Worm (Caenorhabditis elegans) whole organism, young adult: ENCODE results near the gene grl-13.

ENCODE experiments used
- B0019.2 ChIP-seq: fragments of 200-800 bp; sonication (Bioruptor generic); conservative IDR thresholded peaks from 2 replicates; pipeline ENCODE4 v1.3.6; 2022; ENCODE audit warnings: missing genetic modification reagents, missing genetic modification characterization, missing compliant biosample characterization
- B0336.3 ChIP-seq: fragments of 200-800 bp; sonication (Bioruptor generic); IDR thresholded peaks from 2 replicates; pipeline ENCODE4 v1.3.6; 2022; ENCODE audit warnings: missing genetic modification characterization, missing compliant biosample characterization
- C06A6.2 ChIP-seq: fragments of 200-800 bp; sonication (Bioruptor generic); conservative IDR thresholded peaks from 2 replicates; pipeline ENCODE4 v1.3.6; 2022; ENCODE audit warnings: missing genetic modification characterization, missing compliant biosample characterization
- D2030.7 ChIP-seq: fragments of 200-800 bp; sonication (Bioruptor generic); IDR thresholded peaks from 2 replicates; pipeline ENCODE4 v1.3.6; 2022; ENCODE audit warnings: missing genetic modification reagents, missing genetic modification characterization, missing compliant biosample characterization
- F22D6.2 ChIP-seq: sonication (generic microtip); optimal IDR thresholded peaks from 2 replicates; lab custom pipeline; 2016; ENCODE audit warnings: mild to moderate bottlenecking, missing genetic modification characterization, missing compliant biosample characterization
- F33H1.4 ChIP-seq: fragments of 200-800 bp; sonication (Bioruptor generic); IDR thresholded peaks from 2 replicates; pipeline ENCODE4 v1.3.6; 2022; ENCODE audit warnings: missing genetic modification reagents, missing genetic modification characterization, missing compliant biosample characterization
- F37B4.10 ChIP-seq: fragments of 200-800 bp; sonication (Bioruptor generic); IDR thresholded peaks from 2 replicates; pipeline ENCODE4 v1.3.6; 2022; ENCODE audit warnings: missing genetic modification characterization, missing compliant biosample characterization
- F39B2.1 ChIP-seq: fragments of 200-800 bp; sonication (Bioruptor generic); IDR thresholded peaks from 2 replicates; pipeline ENCODE4 v1.3.6; 2022; ENCODE audit warnings: missing genetic modification reagents, missing genetic modification characterization, missing compliant biosample characterization
- F52B5.7 ChIP-seq: sonication (generic microtip); optimal IDR thresholded peaks from 2 replicates; lab custom pipeline; 2016; ENCODE audit warnings: mild to moderate bottlenecking, missing genetic modification characterization, missing compliant biosample characterization
- K11D2.4 ChIP-seq: fragments of 200-800 bp; sonication (Bioruptor generic); IDR thresholded peaks from 2 replicates; pipeline ENCODE4 v1.3.6; 2022; ENCODE audit warnings: missing genetic modification reagents, missing genetic modification characterization, missing compliant biosample characterization
- K12H6.12 ChIP-seq: fragments of 200-800 bp; sonication (Bioruptor generic); optimal IDR thresholded peaks from 2 replicates; lab custom pipeline; 2018; ENCODE audit warnings: mild to moderate bottlenecking, missing genetic modification characterization, missing compliant biosample characterization
- Y95B8A.8 ChIP-seq: fragments of 200-800 bp; sonication (Bioruptor generic); IDR thresholded peaks from 2 replicates; pipeline ENCODE4 v1.3.6; 2022; ENCODE audit warnings: missing genetic modification reagents, missing genetic modification characterization, missing compliant biosample characterization
- aptf-2 ChIP-seq: fragments of 200-800 bp; sonication (Bioruptor generic); conservative IDR thresholded peaks from 2 replicates; pipeline ENCODE4 v1.3.6; 2022; ENCODE audit warnings: missing genetic modification reagents, missing genetic modification characterization, missing compliant biosample characterization
- aptf-3 ChIP-seq: fragments of 200-800 bp; sonication (Bioruptor generic); IDR thresholded peaks from 2 replicates; pipeline ENCODE4 v1.3.6; 2022; ENCODE audit warnings: missing genetic modification characterization, missing compliant biosample characterization
- attf-5 ChIP-seq: fragments of 200-800 bp; sonication (Bioruptor generic); optimal IDR thresholded peaks from 2 replicates; lab custom pipeline; 2018; ENCODE audit warnings: mild to moderate bottlenecking, missing genetic modification characterization, missing compliant biosample characterization
- attf-6 ChIP-seq: fragments of 200-800 bp; sonication (Bioruptor generic); IDR thresholded peaks from 2 replicates; pipeline ENCODE4 v1.3.6; 2022; ENCODE audit warnings: missing genetic modification reagents, missing genetic modification characterization, missing compliant biosample characterization
- bed-1 ChIP-seq: fragments of 200-800 bp; sonication (Bioruptor generic); IDR thresholded peaks from 2 replicates; pipeline ENCODE4 v1.3.6; 2022; ENCODE audit warnings: missing genetic modification reagents, missing genetic modification characterization, missing compliant biosample characterization
- cebp-2 ChIP-seq: fragments of 200-800 bp; sonication (Bioruptor generic); IDR thresholded peaks from 2 replicates; pipeline ENCODE4 v1.3.6; 2022; ENCODE audit warnings: missing genetic modification characterization, missing compliant biosample characterization
- ceh-79 ChIP-seq: sonication (generic microtip); optimal IDR thresholded peaks from 2 replicates; lab custom pipeline; 2017; ENCODE audit warnings: mild to moderate bottlenecking, missing genetic modification characterization, missing compliant biosample characterization
- ceh-91 ChIP-seq: fragments of 200-800 bp; sonication (Bioruptor generic); IDR thresholded peaks from 2 replicates; pipeline ENCODE4 v1.3.6; 2022; ENCODE audit warnings: missing genetic modification reagents, missing genetic modification characterization, missing compliant biosample characterization
- dpl-1 ChIP-seq: fragments of 150-350 bp; optimal IDR thresholded peaks from 2 replicates; lab custom pipeline; 2014; ENCODE audit warnings: missing biosample characterization, missing genetic modification reagents, missing genetic modification characterization
- efl-1 ChIP-seq: fragments of 150-350 bp; optimal IDR thresholded peaks from 2 replicates; lab custom pipeline; 2014; ENCODE audit warnings: missing biosample characterization, missing genetic modification reagents, missing genetic modification characterization
- ekl-4 ChIP-seq: fragments of 200-800 bp; sonication (Bioruptor generic); IDR thresholded peaks from 2 replicates; pipeline ENCODE4 v1.3.6; 2022; ENCODE audit warnings: missing genetic modification reagents, missing genetic modification characterization, missing compliant biosample characterization
- gei-17 ChIP-seq: fragments of 200-800 bp; sonication (Bioruptor generic); optimal IDR thresholded peaks from 2 replicates; lab custom pipeline; 2018; ENCODE audit warnings: mild to moderate bottlenecking, missing genetic modification characterization, missing compliant biosample characterization
- hrde-1 ChIP-seq: sonication (generic microtip); optimal IDR thresholded peaks from 2 replicates; lab custom pipeline; 2016; ENCODE audit warnings: missing genetic modification characterization, mild to moderate bottlenecking, missing compliant biosample characterization, moderate library complexity, missing genotype, missing genetic modification reagents, borderline replicate concordance
- lag-1 ChIP-seq: fragments of 200-800 bp; sonication (Bioruptor generic); IDR thresholded peaks from 2 replicates; pipeline ENCODE4 v1.3.6; 2022; ENCODE audit warnings: missing genetic modification reagents, missing genetic modification characterization, missing compliant biosample characterization
- lin-26 ChIP-seq: fragments of 200-800 bp; sonication (Bioruptor generic); IDR thresholded peaks from 2 replicates; pipeline ENCODE4 v1.3.6; 2022; ENCODE audit warnings: missing genetic modification reagents, missing genetic modification characterization, missing compliant biosample characterization
- lir-1 ChIP-seq: fragments of 200-800 bp; sonication (Bioruptor generic); conservative IDR thresholded peaks from 2 replicates; pipeline ENCODE4 v1.3.6; 2022; ENCODE audit warnings: missing genetic modification reagents, missing genetic modification characterization, missing compliant biosample characterization
- lsl-1 ChIP-seq: fragments of 200-800 bp; sonication (Bioruptor generic); optimal IDR thresholded peaks from 2 replicates; lab custom pipeline; 2018; ENCODE audit warnings: mild to moderate bottlenecking, missing genetic modification characterization, moderate library complexity, missing compliant biosample characterization
- madf-6 ChIP-seq: fragments of 200-800 bp; sonication (Bioruptor generic); IDR thresholded peaks from 2 replicates; pipeline ENCODE4 v1.3.6; 2022; ENCODE audit warnings: missing genetic modification reagents, missing genetic modification characterization, missing compliant biosample characterization
- mes-4 ChIP-seq: sonication (generic microtip); optimal IDR thresholded peaks from 2 replicates; lab custom pipeline; 2016; ENCODE audit warnings: missing genotype, missing genetic modification characterization, missing compliant biosample characterization
- nfya-1 ChIP-seq: sonication (generic microtip); optimal IDR thresholded peaks from 2 replicates; lab custom pipeline; 2017; ENCODE audit warnings: antibody characterized with exemption, missing compliant biosample characterization, missing genetic modification characterization, borderline replicate concordance; ENCODE audit not compliant: insufficient read depth
- nhr-120 ChIP-seq: fragments of 200-800 bp; sonication (Bioruptor generic); IDR thresholded peaks from 2 replicates; pipeline ENCODE4 v1.3.6; 2022; ENCODE audit warnings: missing genetic modification characterization, missing compliant biosample characterization
- nhr-27 ChIP-seq: fragments of 200-800 bp; sonication (Bioruptor generic); optimal IDR thresholded peaks from 2 replicates; lab custom pipeline; 2018; ENCODE audit warnings: mild to moderate bottlenecking, missing genetic modification characterization, moderate library complexity, missing compliant biosample characterization
- nhr-90 ChIP-seq: sonication (generic microtip); optimal IDR thresholded peaks from 2 replicates; lab custom pipeline; 2016; ENCODE audit warnings: missing genotype, mild to moderate bottlenecking, missing genetic modification characterization, missing compliant biosample characterization
- pbrm-1 ChIP-seq: fragments of 200-800 bp; sonication (Bioruptor generic); IDR thresholded peaks from 2 replicates; pipeline ENCODE4 v1.3.6; 2022; ENCODE audit warnings: missing genetic modification reagents, missing genetic modification characterization, missing compliant biosample characterization
- pha-4 ChIP-seq: fragments of 150-350 bp; sonication (generic microtip); optimal IDR thresholded peaks from 2 replicates; lab custom pipeline; 2014; ENCODE audit warnings: missing biosample characterization, missing genetic modification reagents, missing genetic modification characterization
- repo-1 ChIP-seq: sonication (generic microtip); optimal IDR thresholded peaks from 2 replicates; lab custom pipeline; 2017; ENCODE audit warnings: mild to moderate bottlenecking, missing genetic modification characterization, missing compliant biosample characterization
- sea-2 ChIP-seq: fragments of 200-800 bp; sonication (Bioruptor generic); IDR thresholded peaks from 2 replicates; pipeline ENCODE4 v1.3.6; 2022; ENCODE audit warnings: missing genetic modification characterization, missing compliant biosample characterization
- snpc-1.1 ChIP-seq: sonication (generic microtip); optimal IDR thresholded peaks from 2 replicates; lab custom pipeline; 2017; ENCODE audit warnings: missing genetic modification characterization, mild to moderate bottlenecking, missing compliant biosample characterization, antibody characterized with exemption, moderate library complexity, missing genotype, missing genetic modification reagents; ENCODE audit not compliant: insufficient read depth
- snpc-3.4 ChIP-seq: sonication (generic microtip); optimal IDR thresholded peaks from 2 replicates; lab custom pipeline; 2017; ENCODE audit warnings: missing genetic modification characterization, mild to moderate bottlenecking, missing compliant biosample characterization, antibody characterized with exemption, moderate library complexity, missing genotype, missing genetic modification reagents
- somi-1 ChIP-seq: fragments of 200-800 bp; sonication (Bioruptor generic); optimal IDR thresholded peaks from 2 replicates; lab custom pipeline; 2018; ENCODE audit warnings: mild to moderate bottlenecking, missing genetic modification characterization, missing compliant biosample characterization
- tlf-1 ChIP-seq: fragments of 200-800 bp; sonication (Bioruptor generic); optimal IDR thresholded peaks from 2 replicates; lab custom pipeline; 2018; ENCODE audit warnings: mild to moderate bottlenecking, missing genetic modification characterization, missing compliant biosample characterization
- ztf-3 ChIP-seq: fragments of 200-800 bp; sonication (Bioruptor generic); optimal IDR thresholded peaks from 2 replicates; lab custom pipeline; 2018; ENCODE audit warnings: mild to moderate bottlenecking, missing genetic modification characterization, missing compliant biosample characterization

grl-13 gene

ce11 chrV:4364517-4364916, at the start of gene grl-13:
Gene grl-13 (minus strand): TSS chrV:4364617.
- TF ChIP-seq lin-26 (no peak), gei-17 (no peak), somi-1 (GFP tag; lab: Kevin White, UChicago) (no peak), bed-1 (GFP tag; lab: Robert Waterston, UW) (no peak), K12H6.12 (tag; lab: Kevin White, UChicago) (no peak), pbrm-1 (GFP tag; lab: Robert Waterston, UW) (no peak), sea-2 (no peak), F33H1.4 (GFP tag; lab: Robert Waterston, UW) (no peak), F22D6.2 (tag; lab: Kevin White, UChicago) (no peak), ekl-4 (GFP tag; lab: Robert Waterston, UW) (no peak), tlf-1 (GFP tag; lab: Kevin White, UChicago) (no peak), lsl-1 (no peak), attf-6 (no peak), nhr-27 (no peak)

DNA sequence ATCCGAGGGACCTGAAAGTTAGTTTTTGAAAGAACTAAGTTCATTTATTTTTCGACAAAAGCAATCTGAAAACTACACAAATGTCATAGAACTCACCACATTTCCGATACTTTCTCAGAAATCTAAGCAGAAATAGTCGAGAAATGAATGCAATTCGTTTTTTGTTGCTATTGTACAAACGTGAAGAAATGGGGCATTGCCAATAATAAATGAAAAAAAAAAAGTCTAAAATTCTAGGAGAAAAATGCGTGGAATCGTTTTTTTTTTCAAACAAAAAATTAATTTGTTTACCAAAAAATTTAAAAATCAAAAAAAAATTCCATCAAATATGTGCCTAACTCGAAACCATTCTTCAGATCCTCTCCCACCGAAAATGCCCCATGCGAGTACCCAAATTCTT, 47.3 kb upstream of the grl-13 start, which contains the start of gene Y47D7A.17:
Y47D7A.17 (minus strand) TSS at position 101 of the 400 bp plus-strand sequence.
- TF ChIP-seq ceh-79 (no peak), snpc-3.4 (no peak), madf-6 (no peak), tlf-1 (GFP tag; lab: Kevin White, UChicago) (no peak)

DNA sequence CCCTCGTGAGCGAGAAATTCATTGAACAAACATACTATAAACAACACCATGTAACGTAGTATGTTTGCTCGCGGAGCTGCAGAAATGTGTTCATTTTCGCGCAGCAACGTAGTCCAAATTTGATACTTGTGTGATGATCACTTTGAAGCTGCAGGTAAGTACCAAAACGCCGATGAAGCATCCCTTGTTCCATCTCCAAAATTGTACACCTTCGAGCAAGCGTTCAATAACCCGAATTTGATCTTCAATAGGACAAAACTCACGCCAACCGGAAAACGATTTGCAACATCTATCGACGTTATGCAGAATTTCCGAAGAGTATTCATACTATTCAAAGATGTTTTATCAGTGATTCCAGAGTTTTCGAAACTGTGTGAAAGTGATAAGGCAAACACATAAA, 46.2 kb upstream of the grl-13 start, which contains the start of gene Y47D7A.3:
Y47D7A.3 (plus strand) TSS at position 301 of the 400 bp plus-strand sequence.
- no peak for TF ChIP-seq B0336.3 (GFP tag; lab: Robert Waterston, UW)
- no peak for TF ChIP-seq F37B4.10 (GFP tag; lab: Robert Waterston, UW)
- TF ChIP-seq F52B5.7 (tag; lab: Kevin White, UChicago): no peak
- no peak for TF ChIP-seq D2030.7
- TF ChIP-seq nfya-1 (tag; lab: Kevin White, UChicago): no peak
- no peak for TF ChIP-seq hrde-1 (tag; lab: Kevin White, UChicago)
- no peak for TF ChIP-seq C06A6.2
- TF ChIP-seq repo-1 (tag; lab: Kevin White, UChicago): no peak
- TF ChIP-seq aptf-3 (GFP tag; lab: Robert Waterston, UW): no peak
- TF ChIP-seq ceh-91 (GFP tag; lab: Robert Waterston, UW): no peak
- no peak for TF ChIP-seq aptf-2 (GFP tag; lab: Robert Waterston, UW)
- no peak for TF ChIP-seq madf-6
- no peak for TF ChIP-seq snpc-1.1 (tag; lab: Kevin White, UChicago)
- TF ChIP-seq ztf-3 (GFP tag; lab: Kevin White, UChicago): no peak

ce11 chrV:4407519-4407918, 43.1 kb upstream of the grl-13 start, which contains the start of gene nhr-118:
Gene nhr-118 (plus strand): TSS chrV:4407819.
- TF ChIP-seq efl-1 (GFP tag; lab: Kevin White, UChicago): no peak
- TF ChIP-seq lag-1 (GFP tag; lab: Robert Waterston, UW): no peak
- no peak for TF ChIP-seq nhr-90 (tag; lab: Kevin White, UChicago)
- no peak for TF ChIP-seq pha-4 (tag; lab: Kevin White, UChicago)
- no peak for TF ChIP-seq mes-4 (tag; lab: Kevin White, UChicago)
- no peak for TF ChIP-seq F39B2.1
- TF ChIP-seq F22D6.2 (tag; lab: Kevin White, UChicago): no peak
- no peak for TF ChIP-seq nhr-120 (GFP tag; lab: Robert Waterston, UW)
- no peak for TF ChIP-seq attf-5 (GFP tag; lab: Kevin White, UChicago)
- no peak for TF ChIP-seq K11D2.4 (GFP tag; lab: Robert Waterston, UW)
- no peak for TF ChIP-seq cebp-2 (GFP tag; lab: Robert Waterston, UW)
- no peak for TF ChIP-seq B0019.2
- no peak for TF ChIP-seq dpl-1 (GFP tag; lab: Kevin White, UChicago)
- no peak for TF ChIP-seq ceh-79
- no peak for TF ChIP-seq B0336.3 (GFP tag; lab: Robert Waterston, UW)
- TF ChIP-seq Y95B8A.8 (GFP tag; lab: Robert Waterston, UW): no peak
- TF ChIP-seq lir-1: no peak
- no peak for TF ChIP-seq somi-1 (GFP tag; lab: Kevin White, UChicago)
